Worm (Caenorhabditis elegans): ENCODE measurements around the gene lips-2.

- no peak for TF ChIP-seq nhr-237 (tag; optimal IDR thresholded peaks at IDR 0.05)
- TF ChIP-seq nhr-11 (tag; optimal IDR thresholded peaks at IDR 0.05): no peak
- no peak for TF ChIP-seq alr-1 (tag; optimal IDR thresholded peaks at IDR 0.05)
- TF ChIP-seq nhr-23 (tag; optimal IDR thresholded peaks at IDR 0.05): no peak
- TF ChIP-seq unc-55 (GFP tag; optimal IDR thresholded peaks at IDR 0.05): no peak
- no peak for TF ChIP-seq mab-5 (tag; optimal IDR thresholded peaks at IDR 0.05)
- no peak for TF ChIP-seq lin-13 (GFP tag; optimal IDR thresholded peaks at IDR 0.05)
- TF ChIP-seq nhr-77 (tag; optimal IDR thresholded peaks at IDR 0.05): no peak
- no peak for TF ChIP-seq egl-27 (tag; optimal IDR thresholded peaks at IDR 0.05)
- TF ChIP-seq lin-39 (tag; optimal IDR thresholded peaks at IDR 0.05): no peak
- TF ChIP-seq lin-11 (tag; optimal IDR thresholded peaks at IDR 0.05): no peak
- no peak for TF ChIP-seq ZK546.5 (tag; optimal IDR thresholded peaks at IDR 0.05)
These were observed 32.0 kb downstream of the lips-2 start for ce11 chrX:12317560-12317959.
